Worm (Caenorhabditis elegans) whole organism, L1 larva: ENCODE data around the gene Y73B6BL.14.

Experiments
- C16A3.4 ChIP-seq: fragments of 150-350 bp; optimal IDR thresholded peaks from 2 replicates; lab custom pipeline; 2014; ENCODE audit warnings: missing biosample characterization, missing genetic modification characterization
- Y116A8C.19 ChIP-seq: sonication (generic microtip); optimal IDR thresholded peaks from 2 replicates; lab custom pipeline; 2016; ENCODE audit warnings: missing compliant biosample characterization, missing genetic modification characterization, borderline replicate concordance
- alr-1 ChIP-seq: fragments of 200-800 bp; sonication (Bioruptor generic); optimal IDR thresholded peaks from 2 replicates; lab custom pipeline; 2018; ENCODE audit warnings: borderline replicate concordance, mild to moderate bottlenecking, missing genetic modification characterization, missing compliant biosample characterization
- ceh-63 ChIP-seq: fragments of 200-800 bp; sonication (Bioruptor generic); optimal IDR thresholded peaks from 2 replicates; lab custom pipeline; 2018; ENCODE audit warnings: mild to moderate bottlenecking, missing genetic modification characterization, missing compliant biosample characterization
- ceh-8 ChIP-seq: fragments of 200-800 bp; sonication (Bioruptor generic); optimal IDR thresholded peaks from 2 replicates; lab custom pipeline; 2018; ENCODE audit warnings: mild to moderate bottlenecking, missing genetic modification characterization, moderate library complexity, missing compliant biosample characterization
- ceh-82 ChIP-seq, 3 experiments: fragments of 150-350 bp in 1 of 3; sonication (generic microtip) in 2 of 3; optimal IDR thresholded peaks; 2 replicates each; lab custom pipeline; 2014 to 2017; ENCODE audit warnings: missing biosample characterization in 3 of 3, missing genetic modification characterization in 3 of 3
- ceh-88 ChIP-seq: fragments of 200-800 bp; sonication (Bioruptor generic); IDR thresholded peaks from 2 replicates; pipeline ENCODE4 v1.3.6; 2022; ENCODE audit warnings: missing genetic modification characterization, missing compliant biosample characterization
- ceh-90 ChIP-seq: sonication (generic microtip); optimal IDR thresholded peaks from 2 replicates; lab custom pipeline; 2016; ENCODE audit warnings: missing genetic modification characterization, missing compliant biosample characterization
- ces-1 ChIP-seq: fragments of 150-350 bp; optimal IDR thresholded peaks from 2 replicates; lab custom pipeline; 2014; ENCODE audit warnings: missing biosample characterization, missing genetic modification reagents, missing genetic modification characterization
- dsc-1 ChIP-seq: sonication (generic microtip); optimal IDR thresholded peaks from 2 replicates; lab custom pipeline; 2016; ENCODE audit warnings: mild to moderate bottlenecking, missing genetic modification characterization, missing compliant biosample characterization
- egl-27 ChIP-seq, 2 experiments: fragments of 150-350 bp in 1 of 2; sonication (generic microtip); optimal IDR thresholded peaks; 3 replicates each; lab custom pipeline; 2017 to 2018; ENCODE audit warnings: missing biosample characterization in 2 of 2, missing genetic modification characterization in 2 of 2, missing genetic modification reagents in 2 of 2
- elt-2 ChIP-seq: sonication (generic microtip); optimal IDR thresholded peaks from 2 replicates; lab custom pipeline; 2016; ENCODE audit warnings: missing genetic modification characterization, mild to moderate bottlenecking, inconsistent platforms, missing compliant biosample characterization, missing genetic modification reagents
- fkh-4 ChIP-seq: sonication (generic microtip); optimal IDR thresholded peaks from 2 replicates; lab custom pipeline; 2016; ENCODE audit warnings: missing compliant biosample characterization, missing genetic modification characterization, borderline replicate concordance
- fos-1 ChIP-seq: fragments of 150-350 bp; optimal IDR thresholded peaks from 2 replicates; lab custom pipeline; 2014; ENCODE audit warnings: missing biosample characterization, missing genetic modification characterization
- grh-1 ChIP-seq: fragments of 200-800 bp; sonication (Bioruptor generic); IDR thresholded peaks from 2 replicates; pipeline ENCODE4 v1.3.6; 2022; ENCODE audit warnings: missing genetic modification reagents, missing genetic modification characterization, missing compliant biosample characterization
- hlh-4 ChIP-seq: sonication (generic microtip); optimal IDR thresholded peaks from 2 replicates; lab custom pipeline; 2016; ENCODE audit warnings: mild to moderate bottlenecking, missing genetic modification characterization, missing compliant biosample characterization
- lin-14 ChIP-seq: fragments of 200-800 bp; sonication (Bioruptor generic); optimal IDR thresholded peaks from 2 replicates; lab custom pipeline; 2018; ENCODE audit warnings: mild to moderate bottlenecking, missing genetic modification characterization, moderate library complexity, missing compliant biosample characterization
- lin-15B ChIP-seq: fragments of 150-350 bp; sonication (generic microtip); optimal IDR thresholded peaks from 3 replicates; lab custom pipeline; 2014; ENCODE audit warnings: missing biosample characterization, missing genetic modification characterization
- lin-35 ChIP-seq, 2 experiments: fragments of 150-350 bp; optimal IDR thresholded peaks; 2 replicates each; lab custom pipeline; 2014; ENCODE audit warnings: missing biosample characterization in 2 of 2, missing genetic modification characterization in 2 of 2, missing genetic modification reagents in 2 of 2
- lir-3 ChIP-seq: sonication (generic microtip); optimal IDR thresholded peaks from 2 replicates; lab custom pipeline; 2016; ENCODE audit warnings: mild to moderate bottlenecking, missing genetic modification characterization, moderate library complexity, missing compliant biosample characterization; ENCODE audit not compliant: poor library complexity
- lsy-2 ChIP-seq, 2 experiments: fragments of 150-350 bp; optimal IDR thresholded peaks; 2 replicates each; lab custom pipeline; 2014; ENCODE audit warnings: missing biosample characterization in 2 of 2, missing genetic modification characterization in 2 of 2
- mef-2 ChIP-seq: fragments of 150-350 bp; optimal IDR thresholded peaks from 2 replicates; lab custom pipeline; 2014; ENCODE audit warnings: missing biosample characterization, missing genetic modification characterization
- nhr-11 ChIP-seq: fragments of 150-350 bp; optimal IDR thresholded peaks from 2 replicates; lab custom pipeline; 2014; ENCODE audit warnings: missing biosample characterization, missing genetic modification characterization
- nhr-12 ChIP-seq: sonication (generic microtip); optimal IDR thresholded peaks from 2 replicates; lab custom pipeline; 2017; ENCODE audit warnings: missing biosample characterization, missing genetic modification characterization
- nhr-19 ChIP-seq: fragments of 200-800 bp; sonication (Bioruptor generic); conservative IDR thresholded peaks from 2 replicates; pipeline ENCODE4 v1.3.6; 2022; ENCODE audit warnings: missing genetic modification characterization, missing compliant biosample characterization
- nhr-20 ChIP-seq: sonication (generic microtip); optimal IDR thresholded peaks from 2 replicates; lab custom pipeline; 2016; ENCODE audit warnings: mild to moderate bottlenecking, missing genetic modification characterization, missing compliant biosample characterization
- nhr-237 ChIP-seq: fragments of 150-350 bp; optimal IDR thresholded peaks from 2 replicates; lab custom pipeline; 2014; ENCODE audit warnings: missing biosample characterization, missing genetic modification characterization
- nhr-28 ChIP-seq: fragments of 150-350 bp; optimal IDR thresholded peaks from 2 replicates; lab custom pipeline; 2014; ENCODE audit warnings: missing biosample characterization, missing genetic modification characterization
- nhr-71 ChIP-seq: sonication (generic microtip); optimal IDR thresholded peaks from 2 replicates; lab custom pipeline; 2016; ENCODE audit warnings: mild to moderate bottlenecking, missing genetic modification characterization, moderate library complexity, missing compliant biosample characterization
- nhr-77 ChIP-seq: fragments of 150-350 bp; optimal IDR thresholded peaks from 2 replicates; lab custom pipeline; 2014; ENCODE audit warnings: missing biosample characterization, missing genetic modification characterization
- nhr-84 ChIP-seq: sonication (generic microtip); optimal IDR thresholded peaks from 2 replicates; lab custom pipeline; 2017; ENCODE audit warnings: missing biosample characterization, missing genetic modification characterization
- nhr-85 ChIP-seq: sonication (generic microtip); peaks from one replicate; lab custom pipeline; 2016; ENCODE audit warnings: missing genetic modification characterization, inconsistent platforms, missing compliant biosample characterization
- nhr-90 ChIP-seq: sonication (generic microtip); optimal IDR thresholded peaks from 2 replicates; lab custom pipeline; 2016; ENCODE audit warnings: mild to moderate bottlenecking, missing genetic modification characterization, missing compliant biosample characterization; ENCODE audit not compliant: poor library complexity
- pax-3 ChIP-seq: fragments of 200-800 bp; sonication (Bioruptor generic); optimal IDR thresholded peaks from 2 replicates; lab custom pipeline; 2018; ENCODE audit warnings: mild to moderate bottlenecking, missing genetic modification characterization, moderate library complexity, missing compliant biosample characterization
- pqm-1 ChIP-seq: sonication (generic microtip); optimal IDR thresholded peaks from 3 replicates; lab custom pipeline; 2017; ENCODE audit warnings: missing biosample characterization, missing genetic modification characterization
- skn-1 ChIP-seq: fragments of 150-350 bp; optimal IDR thresholded peaks from 2 replicates; lab custom pipeline; 2014; ENCODE audit warnings: missing biosample characterization, missing genetic modification characterization
- snu-23 ChIP-seq: sonication (generic microtip); optimal IDR thresholded peaks from 2 replicates; lab custom pipeline; 2016; ENCODE audit warnings: missing genetic modification characterization, missing compliant biosample characterization
- sptf-1 ChIP-seq: fragments of 150-350 bp; optimal IDR thresholded peaks from 2 replicates; lab custom pipeline; 2014; ENCODE audit warnings: missing biosample characterization, missing genetic modification characterization
- sup-37 ChIP-seq: fragments of 200-800 bp; sonication (Bioruptor generic); optimal IDR thresholded peaks from 2 replicates; lab custom pipeline; 2018; ENCODE audit warnings: mild to moderate bottlenecking, missing genetic modification characterization, missing compliant biosample characterization
- swsn-7 ChIP-seq: sonication (generic microtip); optimal IDR thresholded peaks from 2 replicates; lab custom pipeline; 2016; ENCODE audit warnings: missing genetic modification characterization, missing compliant biosample characterization
- tlp-1 ChIP-seq: fragments of 150-350 bp; optimal IDR thresholded peaks from 2 replicates; lab custom pipeline; 2014; ENCODE audit warnings: missing biosample characterization, missing genetic modification characterization
- unc-30 ChIP-seq: sonication (generic microtip); optimal IDR thresholded peaks from 2 replicates; lab custom pipeline; 2017; ENCODE audit warnings: missing biosample characterization, missing genetic modification characterization
- unc-62 ChIP-seq: fragments of 150-350 bp; optimal IDR thresholded peaks from 2 replicates; lab custom pipeline; 2014; ENCODE audit warnings: missing biosample characterization, missing genetic modification reagents, missing genetic modification characterization
- unc-98 ChIP-seq: fragments of 200-800 bp; sonication (Bioruptor generic); IDR thresholded peaks from 2 replicates; pipeline ENCODE4 v1.3.6; 2022; ENCODE audit warnings: missing genetic modification characterization, missing compliant biosample characterization
- xbp-1 ChIP-seq: sonication (generic microtip); optimal IDR thresholded peaks from 2 replicates; lab custom pipeline; 2016; ENCODE audit warnings: missing genetic modification characterization, missing compliant biosample characterization
- zag-1 ChIP-seq: fragments of 150-350 bp; optimal IDR thresholded peaks from 2 replicates; lab custom pipeline; 2014; ENCODE audit warnings: missing biosample characterization, missing genetic modification characterization
- ztf-11 ChIP-seq, 2 experiments: sonication (generic microtip); optimal IDR thresholded peaks; 2 replicates each; lab custom pipeline; 2016 to 2017; ENCODE audit warnings: missing genetic modification characterization in 2 of 2, missing biosample characterization in 1 of 2, missing compliant biosample characterization in 1 of 2
- ztf-4 ChIP-seq: fragments of 150-350 bp; optimal IDR thresholded peaks from 2 replicates; lab custom pipeline; 2014; ENCODE audit warnings: missing biosample characterization, missing genetic modification characterization

The Y73B6BL.14 gene

ce11 chrIV:6323654-6324224, 19.0 kb downstream of the Y73B6BL.14 start, which contains the start of gene sqd-1 (continued):
- TF ChIP-seq xbp-1 (tag; lab: Kevin White, UChicago) (peak; percentile 97), nhr-28 (tag; lab: Kevin White, UChicago) (no peak), egl-27 (tag; optimal IDR thresholded peaks at IDR 0.05; lab: Kevin White, UChicago) (peak in 1 of 2 experiments; percentile 52), swsn-7 (tag; lab: Kevin White, UChicago) (peak; percentile 98), unc-62 (no peak), ces-1 (GFP tag; lab: Kevin White, UChicago) (no peak), ceh-90 (tag; lab: Kevin White, UChicago) (peak; percentile 70), nhr-85 (tag; lab: Kevin White, UChicago) (peak; percentile 98), ztf-11 (tag; optimal IDR thresholded peaks at IDR 0.05; lab: Kevin White, UChicago) (peak in 1 of 2 experiments; percentile 97), nhr-237 (tag; lab: Kevin White, UChicago) (peak; percentile 81), dsc-1 (peak; percentile 97), ceh-88 (GFP tag; lab: Robert Waterston, UW) (peak; percentile 93)

- TF ChIP-seq ceh-88 (GFP tag; lab: Robert Waterston, UW) (peak; percentile 85), lir-3 (peak; percentile 98), hlh-4 (tag; lab: Kevin White, UChicago) (peak; percentile 79), nhr-85 (tag; lab: Kevin White, UChicago) (peak; percentile 98), ceh-8 (GFP tag; lab: Kevin White, UChicago) (peak; percentile 97), xbp-1 (tag; lab: Kevin White, UChicago) (peak; percentile 94), unc-30 (no peak), ztf-4 (tag; lab: Kevin White, UChicago) (peak; percentile 85), C16A3.4 (tag; lab: Kevin White, UChicago) (peak; percentile 83), nhr-11 (tag; lab: Kevin White, UChicago) (peak; percentile 80), Y116A8C.19 (tag; lab: Kevin White, UChicago) (peak; percentile 97), sptf-1 (tag; lab: Kevin White, UChicago) (no peak), alr-1 (tag; lab: Kevin White, UChicago) (no peak), fkh-4 (tag; lab: Kevin White, UChicago) (peak; percentile 99), tlp-1 (tag; lab: Kevin White, UChicago) (no peak), lin-15B (peak; percentile 78), zag-1 (no peak), nhr-77 (tag; lab: Kevin White, UChicago) (no peak), nhr-12 (no peak), nhr-90 (peak; percentile 99), nhr-19 (GFP tag; lab: Robert Waterston, UW) (peak; percentile 94), snu-23 (GFP tag; lab: Kevin White, UChicago) (peak; percentile 95), pqm-1 (tag; lab: Kevin White, UChicago) (no peak), ceh-82 (tag; optimal IDR thresholded peaks at IDR 0.05; lab: Kevin White, UChicago) (peak; percentile 88), lin-14 (GFP tag; lab: Kevin White, UChicago) (peak; percentile 95), lsy-2 (tag; optimal IDR thresholded peaks at IDR 0.05; lab: Kevin White, UChicago) (peak; percentile 96), nhr-71 (tag; lab: Kevin White, UChicago) (peak; percentile 98), sup-37 (GFP tag; lab: Kevin White, UChicago) (peak; percentile 78), ceh-63 (peak; percentile 75), fos-1 (tag; lab: Kevin White, UChicago) (peak; percentile 88), skn-1 (tag; lab: Kevin White, UChicago) (peak; percentile 83), elt-2 (tag; lab: Kevin White, UChicago) (peak; percentile 88), nhr-84 (tag; lab: Kevin White, UChicago) (no peak), egl-27 (tag; optimal IDR thresholded peaks at IDR 0.05; lab: Kevin White, UChicago) (no peak), nhr-20 (tag; lab: Kevin White, UChicago) (peak; percentile 95), swsn-7 (tag; lab: Kevin White, UChicago) (peak; percentile 95), ces-1 (GFP tag; lab: Kevin White, UChicago) (no peak), mef-2 (tag; lab: Kevin White, UChicago) (peak; percentile 16), grh-1 (peak; percentile 81), unc-98 (GFP tag; lab: Robert Waterston, UW) (peak; percentile 96), ceh-90 (tag; lab: Kevin White, UChicago) (peak; percentile 100), nhr-237 (tag; lab: Kevin White, UChicago) (peak; percentile 19), unc-62 (no peak), lin-35 (GFP tag; optimal IDR thresholded peaks at IDR 0.05; lab: Kevin White, UChicago) (peak; percentile 99), pax-3 (tag; lab: Kevin White, UChicago) (peak; percentile 98), ztf-11 (tag; optimal IDR thresholded peaks at IDR 0.05; lab: Kevin White, UChicago) (peak in 1 of 2 experiments; percentile 98)
Observed at ce11 chrIV:6321667-6322066, 21.1 kb downstream of the Y73B6BL.14 start, which contains the start of gene Y73B6BL.29. Gene Y73B6BL.29 (plus strand): TSS chrIV:6321929.
